Fruit fly (Drosophila melanogaster): ENCODE data around the gene Kyat.
A peak's percentile ranks its signal among the peaks of the same experiment; 100 is the strongest.

The Kyat gene

dm6 chr3R:11773999-11774397 lies 48.3 kb downstream of the Kyat start:
- TF ChIP-seq CG8159 (tag; optimal IDR thresholded peaks at IDR 0.05), result peak; percentile 84
- peak; percentile 36 for TF ChIP-seq CG8301 (tag; optimal IDR thresholded peaks at IDR 0.05)
- TF ChIP-seq CG32121 (GFP tag; IDR thresholded peaks at IDR 0.05), result peak; percentile 35; the same call in 1 of the 2 replicates
- no peak for TF ChIP-seq Pif1B (GFP tag; optimal IDR thresholded peaks at IDR 0.05)
- peak; percentile 29 for TF ChIP-seq D1 (tag; optimal IDR thresholded peaks at IDR 0.05)
- TF ChIP-seq CG9948 (tag; optimal IDR thresholded peaks at IDR 0.05), result peak; percentile 69
- peak; percentile 42 for TF ChIP-seq CG34367 (tag; optimal IDR thresholded peaks at IDR 0.05)
- peak; percentile 30 for TF ChIP-seq Snoo (tag; optimal IDR thresholded peaks at IDR 0.05)
- no peak for TF ChIP-seq Pif1A (GFP tag; optimal IDR thresholded peaks at IDR 0.05)
- peak; percentile 74 for TF ChIP-seq CG15710 (tag; optimal IDR thresholded peaks at IDR 0.05)
- TF ChIP-seq Ets98B (GFP tag; IDR thresholded peaks at IDR 0.05), result no peak
- TF ChIP-seq CG12605 (GFP tag; IDR thresholded peaks at IDR 0.05), result no peak
- TF ChIP-seq EcR (GFP tag; optimal IDR thresholded peaks at IDR 0.05), result no peak
- no peak for TF ChIP-seq gl (tag; optimal IDR thresholded peaks at IDR 0.05)
- no peak for TF ChIP-seq rn (GFP tag; IDR thresholded peaks at IDR 0.05)
- no peak for TF ChIP-seq CG13204 (GFP tag; optimal IDR thresholded peaks at IDR 0.05)
- TF ChIP-seq CG14655 (GFP tag; optimal IDR thresholded peaks at IDR 0.05), result peak; percentile 44
- TF ChIP-seq fd96Ca (GFP tag; IDR thresholded peaks at IDR 0.05), result no peak
- TF ChIP-seq CG4496 (GFP tag; IDR thresholded peaks at IDR 0.05), result no peak
- no peak for TF ChIP-seq CG10348 (GFP tag; IDR thresholded peaks at IDR 0.05)
- TF ChIP-seq CG17806 (tag; optimal IDR thresholded peaks at IDR 0.05), result peak; percentile 59

- TF ChIP-seq CG12605 (GFP tag; IDR thresholded peaks at IDR 0.05) (no peak), CG8159 (tag; optimal IDR thresholded peaks at IDR 0.05) (no peak), CG34367 (tag; optimal IDR thresholded peaks at IDR 0.05) (no peak), CG14655 (GFP tag; optimal IDR thresholded peaks at IDR 0.05) (peak; percentile 44), CG10348 (GFP tag; IDR thresholded peaks at IDR 0.05) (no peak), Ets98B (GFP tag; IDR thresholded peaks at IDR 0.05) (peak; percentile 40; the same call in 1 of the 2 replicates), fd96Ca (GFP tag; IDR thresholded peaks at IDR 0.05) (no peak), CG32121 (GFP tag; IDR thresholded peaks at IDR 0.05) (no peak), EcR (GFP tag; optimal IDR thresholded peaks at IDR 0.05) (peak; percentile 3), CG8301 (tag; optimal IDR thresholded peaks at IDR 0.05) (peak; percentile 53), CG17806 (tag; optimal IDR thresholded peaks at IDR 0.05) (no peak), D1 (tag; optimal IDR thresholded peaks at IDR 0.05) (no peak), CG15710 (tag; optimal IDR thresholded peaks at IDR 0.05) (no peak), rn (GFP tag; IDR thresholded peaks at IDR 0.05) (no peak), gl (tag; optimal IDR thresholded peaks at IDR 0.05) (no peak), Pif1A (GFP tag; optimal IDR thresholded peaks at IDR 0.05) (peak; percentile 5), CG13204 (GFP tag; optimal IDR thresholded peaks at IDR 0.05) (peak; percentile 50), Pif1B (GFP tag; optimal IDR thresholded peaks at IDR 0.05) (no peak), CG9948 (tag; optimal IDR thresholded peaks at IDR 0.05) (no peak), Snoo (tag; optimal IDR thresholded peaks at IDR 0.05) (no peak), CG4496 (GFP tag; IDR thresholded peaks at IDR 0.05) (no peak; the same call in 2 of the 3 replicates)
These were observed 48.8 kb downstream of the Kyat start for dm6 chr3R:11773325-11773998.

- TF ChIP-seq Pif1A (GFP tag; optimal IDR thresholded peaks at IDR 0.05) (no peak), CG15710 (tag; optimal IDR thresholded peaks at IDR 0.05) (no peak), fd96Ca (GFP tag; IDR thresholded peaks at IDR 0.05) (no peak), CG8159 (tag; optimal IDR thresholded peaks at IDR 0.05) (no peak), EcR (GFP tag; optimal IDR thresholded peaks at IDR 0.05) (no peak), gl (tag; optimal IDR thresholded peaks at IDR 0.05) (no peak)
These were observed 50.0 kb downstream of the Kyat start for dm6 chr3R:11772181-11772827.

dm6 chr3R:11771492-11771891 lies 50.8 kb downstream of the Kyat start:
- no peak for TF ChIP-seq Pif1A (GFP tag; optimal IDR thresholded peaks at IDR 0.05)
- TF ChIP-seq CG10348 (GFP tag; IDR thresholded peaks at IDR 0.05), result no peak
- no peak for TF ChIP-seq Ets98B (GFP tag; IDR thresholded peaks at IDR 0.05)
- no peak for TF ChIP-seq D1 (tag; optimal IDR thresholded peaks at IDR 0.05)
- no peak for TF ChIP-seq CG4496 (GFP tag; IDR thresholded peaks at IDR 0.05)
- TF ChIP-seq fd96Ca (GFP tag; IDR thresholded peaks at IDR 0.05), result no peak
- no peak for TF ChIP-seq CG12605 (GFP tag; IDR thresholded peaks at IDR 0.05)
- no peak for TF ChIP-seq gl (tag; optimal IDR thresholded peaks at IDR 0.05)
- TF ChIP-seq CG15710 (tag; optimal IDR thresholded peaks at IDR 0.05), result no peak
- TF ChIP-seq Pif1B (GFP tag; optimal IDR thresholded peaks at IDR 0.05), result no peak
- TF ChIP-seq rn (GFP tag; IDR thresholded peaks at IDR 0.05), result no peak

- TF ChIP-seq CG8159 (tag; optimal IDR thresholded peaks at IDR 0.05) (no peak), CG34367 (tag; optimal IDR thresholded peaks at IDR 0.05) (no peak), fd96Ca (GFP tag; IDR thresholded peaks at IDR 0.05) (no peak), CG14655 (GFP tag; optimal IDR thresholded peaks at IDR 0.05) (no peak), CG4496 (GFP tag; IDR thresholded peaks at IDR 0.05) (no peak), Pif1A (GFP tag; optimal IDR thresholded peaks at IDR 0.05) (no peak), CG15710 (tag; optimal IDR thresholded peaks at IDR 0.05) (no peak), Ets98B (GFP tag; IDR thresholded peaks at IDR 0.05) (no peak), CG17806 (tag; optimal IDR thresholded peaks at IDR 0.05) (no peak), gl (tag; optimal IDR thresholded peaks at IDR 0.05) (no peak), EcR (GFP tag; optimal IDR thresholded peaks at IDR 0.05) (no peak), Snoo (tag; optimal IDR thresholded peaks at IDR 0.05) (no peak), rn (GFP tag; IDR thresholded peaks at IDR 0.05) (no peak), CG9948 (tag; optimal IDR thresholded peaks at IDR 0.05) (no peak), CG32121 (GFP tag; IDR thresholded peaks at IDR 0.05) (no peak), Pif1B (GFP tag; optimal IDR thresholded peaks at IDR 0.05) (no peak), CG13204 (GFP tag; optimal IDR thresholded peaks at IDR 0.05) (no peak), CG12605 (GFP tag; IDR thresholded peaks at IDR 0.05) (no peak)
These were observed 51.6 kb downstream of the Kyat start for dm6 chr3R:11770733-11771132.

Data from whole organism, pupa.